Worm (Caenorhabditis elegans): Measurements from ENCODE around the gene tofu-2.

The tofu-2 gene

DNA sequence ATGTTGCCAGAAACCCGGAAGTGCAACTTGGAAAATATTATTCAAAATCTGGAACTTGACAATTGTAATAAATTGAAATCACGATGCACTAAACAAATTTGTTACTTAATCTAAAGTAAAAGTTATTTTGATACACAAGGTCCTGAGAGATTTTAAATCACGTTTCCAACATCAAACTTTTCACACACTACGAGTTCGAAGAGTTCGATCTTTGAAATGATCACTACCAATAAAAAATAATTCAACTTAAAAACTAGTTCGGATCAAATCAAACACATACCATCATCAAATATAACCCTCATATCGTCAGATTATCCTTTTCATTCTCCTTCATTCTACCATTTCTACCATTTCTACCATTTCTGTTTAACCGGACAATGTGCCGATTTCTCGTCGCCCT lies 45.1 kb downstream of the tofu-2 start, which contains the start of gene spig-10:
Gene spig-10 (plus strand): TSS at position 301 of the 400 bp plus-strand sequence.
- TF ChIP-seq M03D4.4 (tag; optimal IDR thresholded peaks at IDR 0.05) = no peak

DNA sequence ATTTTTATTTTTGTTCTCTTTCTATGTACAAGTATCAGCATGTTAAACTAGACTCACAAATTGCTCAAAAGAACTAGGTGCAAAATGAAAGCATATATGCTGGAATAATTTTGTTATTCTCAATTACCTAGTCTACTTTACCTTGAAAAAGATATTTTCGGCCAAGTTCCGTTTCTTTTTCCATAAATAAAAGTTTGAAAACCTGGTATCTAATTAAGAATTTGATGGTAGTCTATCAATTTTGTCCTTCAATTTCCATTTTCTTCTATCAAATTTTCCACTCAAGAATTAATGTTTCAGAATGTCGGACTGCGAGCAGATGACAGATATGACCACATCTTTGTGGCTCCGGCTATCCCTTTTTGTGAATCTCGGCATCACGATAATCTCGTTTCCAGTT lies 47.2 kb downstream of the tofu-2 start, which contains the start of gene srab-4:
Gene srab-4 (plus strand): TSS at position 301 of the 400 bp plus-strand sequence.
- TF ChIP-seq snpc-4 (tag; optimal IDR thresholded peaks at IDR 0.05) = no peak
- TF ChIP-seq nhr-12 (tag; optimal IDR thresholded peaks at IDR 0.05) = no peak
- TF ChIP-seq sem-2 (GFP tag; optimal IDR thresholded peaks at IDR 0.05) = no peak
- no peak for TF ChIP-seq ceh-39 (tag; optimal IDR thresholded peaks at IDR 0.05)
- TF ChIP-seq ces-1 (GFP tag; optimal IDR thresholded peaks at IDR 0.05) = no peak
- TF ChIP-seq cnd-1 (tag; optimal IDR thresholded peaks at IDR 0.05) = no peak
- TF ChIP-seq nhr-237 (tag; optimal IDR thresholded peaks at IDR 0.05) = no peak

DNA sequence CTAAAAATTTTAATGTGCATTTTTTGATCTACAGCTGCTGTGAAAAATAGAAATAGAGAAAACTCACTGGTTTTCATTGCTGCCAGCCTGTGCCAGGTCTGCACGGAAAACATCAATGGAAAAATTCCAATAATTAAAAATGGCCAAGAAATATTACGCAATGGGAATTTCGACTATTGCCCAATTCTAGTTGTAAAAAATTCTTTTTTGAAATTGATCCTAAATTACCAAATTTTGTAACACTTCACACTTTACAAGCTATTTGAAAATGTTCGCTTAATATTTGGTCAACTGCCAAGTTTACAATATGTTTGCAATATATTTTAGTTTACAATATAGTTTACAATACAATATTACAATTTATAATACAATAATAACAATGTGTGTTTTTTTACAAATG lies 50.3 kb downstream of the tofu-2 start:
- TF ChIP-seq tbx-8 (GFP tag; optimal IDR thresholded peaks at IDR 0.05) = no peak
- TF ChIP-seq snpc-4 (tag; optimal IDR thresholded peaks at IDR 0.05) = no peak
- no peak for TF ChIP-seq nhr-237 (tag; optimal IDR thresholded peaks at IDR 0.05)
- no peak for TF ChIP-seq ham-2 (GFP tag; optimal IDR thresholded peaks at IDR 0.05)
- no peak for TF ChIP-seq unc-62 (GFP tag; optimal IDR thresholded peaks at IDR 0.05)
- peak; percentile 71 for TF ChIP-seq zip-8 (tag; optimal IDR thresholded peaks at IDR 0.05)

Data from whole organism, mixed stage, embryonic.